Worm (Caenorhabditis elegans): ENCODE data around the gene dli-1.

The dli-1 gene

DNA sequence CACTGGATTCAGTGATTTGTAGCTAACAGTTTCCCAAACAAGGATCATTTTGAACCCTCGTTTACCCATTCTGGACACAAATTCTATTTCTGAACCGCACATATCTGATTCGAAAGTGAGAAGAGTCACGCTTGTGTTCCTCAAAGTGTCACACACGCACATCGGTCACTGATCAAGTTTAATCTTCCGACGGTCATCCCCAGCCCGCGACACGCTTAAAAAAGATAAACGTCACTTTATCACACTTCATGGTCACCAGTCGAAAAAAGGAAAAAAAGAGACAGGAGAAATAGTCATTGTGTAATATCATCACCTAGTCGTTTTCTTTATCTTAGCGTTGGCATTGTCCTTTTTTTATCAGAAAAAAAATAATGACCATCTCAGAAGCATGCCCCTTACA, 20.9 kb downstream of the dli-1 start:
- no peak for TF ChIP-seq Y22D7AL.16 (tag; optimal IDR thresholded peaks at IDR 0.05)
- no peak for TF ChIP-seq sdc-2 (tag; optimal IDR thresholded peaks at IDR 0.05)
- TF ChIP-seq F13H6.1 (tag; optimal IDR thresholded peaks at IDR 0.05) = no peak
- TF ChIP-seq ahr-1 (tag; optimal IDR thresholded peaks at IDR 0.05) = no peak
- TF ChIP-seq rnt-1 (tag; optimal IDR thresholded peaks at IDR 0.05) = no peak
- TF ChIP-seq npax-4 (tag; optimal IDR thresholded peaks at IDR 0.05) = no peak
- TF ChIP-seq ceh-22 (tag; optimal IDR thresholded peaks at IDR 0.05) = no peak
- TF ChIP-seq ceh-19 (GFP tag; optimal IDR thresholded peaks at IDR 0.05) = no peak
- TF ChIP-seq lin-11 (tag; optimal IDR thresholded peaks at IDR 0.05) = no peak
- TF ChIP-seq madf-2 (tag; optimal IDR thresholded peaks at IDR 0.05) = no peak
- TF ChIP-seq K02D7.2 (tag; optimal IDR thresholded peaks at IDR 0.05) = no peak
- TF ChIP-seq T23F11.4 (GFP tag; optimal IDR thresholded peaks at IDR 0.05) = no peak
- no peak for TF ChIP-seq elt-4 (tag; optimal IDR thresholded peaks at IDR 0.05)
- no peak for TF ChIP-seq lim-6 (tag; optimal IDR thresholded peaks at IDR 0.05)
- no peak for TF ChIP-seq dve-1 (tag; optimal IDR thresholded peaks at IDR 0.05)
- TF ChIP-seq dmd-4 (tag; optimal IDR thresholded peaks at IDR 0.05; ENCODE audit: borderline replicate concordance) = no peak
- TF ChIP-seq ceh-31 (tag; optimal IDR thresholded peaks at IDR 0.05) = no peak

DNA sequence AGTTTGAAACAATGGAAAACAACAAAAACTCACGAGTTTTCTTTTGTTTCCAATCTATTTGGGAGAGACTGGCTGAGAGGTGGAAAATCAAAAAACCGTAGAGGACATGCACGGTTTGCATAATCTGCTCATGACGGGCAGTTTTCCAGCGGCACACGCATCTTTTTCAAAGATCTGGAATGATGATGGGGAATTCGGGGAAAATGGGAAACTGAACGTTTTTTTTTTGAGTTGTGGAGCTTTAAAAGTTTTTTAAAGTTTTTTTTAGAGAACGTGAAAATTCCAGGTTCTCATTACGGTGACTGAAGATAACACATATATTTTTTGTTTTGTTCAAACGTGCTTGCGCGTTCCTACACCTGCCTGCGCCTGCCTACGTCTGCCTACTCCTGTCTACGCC, 22.0 kb downstream of the dli-1 start, which contains the start of gene C39E9.7:
Gene C39E9.7, minus strand, starts transcription at position 101 of the 400 bp plus-strand sequence.
- TF ChIP-seq pqm-1 (tag; optimal IDR thresholded peaks at IDR 0.05) (no peak), pros-1 (tag; optimal IDR thresholded peaks at IDR 0.05) (no peak), hlh-6 (tag; optimal IDR thresholded peaks at IDR 0.05) (no peak), ama-1 (optimal IDR thresholded peaks at IDR 0.05) (no peak), nhr-232 (tag; optimal IDR thresholded peaks at IDR 0.05) (no peak), ahr-1 (tag; optimal IDR thresholded peaks at IDR 0.05) (no peak), hlh-15 (tag; optimal IDR thresholded peaks at IDR 0.05) (no peak), unc-3 (GFP tag; conservative IDR thresholded peaks at IDR 0.05) (no peak), unc-3 (tag; optimal IDR thresholded peaks at IDR 0.05) (no peak), dve-1 (tag; optimal IDR thresholded peaks at IDR 0.05) (no peak), npax-4 (tag; optimal IDR thresholded peaks at IDR 0.05) (no peak), ceh-45 (GFP tag; IDR thresholded peaks at IDR 0.05) (no peak), sdc-2 (tag; optimal IDR thresholded peaks at IDR 0.05) (no peak), dmd-4 (tag; optimal IDR thresholded peaks at IDR 0.05; ENCODE audit: borderline replicate concordance) (no peak), elt-2 (tag; optimal IDR thresholded peaks at IDR 0.05) (no peak)

- TF ChIP-seq lim-6 (tag; optimal IDR thresholded peaks at IDR 0.05) (no peak), elt-2 (tag; optimal IDR thresholded peaks at IDR 0.05) (no peak), Y22D7AL.16 (tag; optimal IDR thresholded peaks at IDR 0.05) (no peak), F13H6.1 (tag; optimal IDR thresholded peaks at IDR 0.05) (no peak), npax-4 (tag; optimal IDR thresholded peaks at IDR 0.05) (no peak), ceh-45 (GFP tag; IDR thresholded peaks at IDR 0.05) (no peak), gmeb-2 (tag; optimal IDR thresholded peaks at IDR 0.05) (no peak), pros-1 (tag; optimal IDR thresholded peaks at IDR 0.05) (no peak)
These were observed 22.9 kb downstream of the dli-1 start for ce11 chrIV:13075625-13076252.

DNA sequence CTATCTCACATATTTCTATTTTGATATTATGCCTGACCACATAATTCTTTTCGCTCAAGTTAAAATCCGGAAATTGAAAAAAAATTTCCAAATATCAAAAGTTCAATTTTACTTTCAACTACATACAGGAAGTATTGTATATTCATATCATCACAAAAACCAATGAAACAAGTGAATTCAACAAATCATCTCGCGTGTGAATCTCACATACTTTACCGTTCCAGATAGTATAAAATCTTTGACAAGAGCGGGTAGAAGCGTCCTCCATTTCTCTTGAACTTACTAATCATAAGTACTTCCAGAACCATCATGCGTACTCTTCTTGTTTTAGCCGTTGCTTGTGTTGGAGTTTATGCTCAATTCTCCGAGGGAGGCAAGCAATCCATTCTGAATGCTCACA, 27.1 kb downstream of the dli-1 start, which contains the start of gene scl-8:
Gene scl-8, plus strand, starts transcription at position 301 of the 400 bp plus-strand sequence.
- TF ChIP-seq unc-42 (tag; optimal IDR thresholded peaks at IDR 0.05) (no peak), ceh-45 (GFP tag; IDR thresholded peaks at IDR 0.05) (no peak)

DNA sequence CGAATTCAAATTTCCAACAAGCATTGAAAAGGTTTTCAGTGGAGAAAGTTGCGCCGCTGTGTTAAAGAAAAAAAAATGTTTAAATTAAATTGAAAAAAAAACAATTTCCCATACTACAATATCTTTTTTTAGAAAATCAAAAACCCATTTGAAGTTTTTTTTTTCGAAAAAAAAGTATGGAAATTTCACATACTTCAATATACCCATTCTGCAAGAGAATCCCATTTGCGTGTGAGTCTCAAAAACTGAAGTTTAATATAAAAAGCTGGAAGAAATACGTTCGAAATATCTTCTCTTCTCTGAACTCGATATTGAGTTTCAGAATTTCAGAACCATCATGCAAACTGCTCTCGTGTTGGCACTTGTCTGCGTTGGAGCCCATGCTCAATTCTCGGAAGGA, 28.4 kb downstream of the dli-1 start, which contains the start of gene scl-7:
Gene scl-7, plus strand, starts transcription at position 301 of the 400 bp plus-strand sequence.
- TF ChIP-seq nhr-232 (tag; optimal IDR thresholded peaks at IDR 0.05) (no peak), ceh-24 (tag; optimal IDR thresholded peaks at IDR 0.05) (no peak), ceh-34 (tag; optimal IDR thresholded peaks at IDR 0.05) (no peak), tbx-2 (tag; optimal IDR thresholded peaks at IDR 0.05) (no peak), hlh-13 (GFP tag; optimal IDR thresholded peaks at IDR 0.05) (no peak), unc-86 (tag; optimal IDR thresholded peaks at IDR 0.05) (no peak), pha-4 (tag; optimal IDR thresholded peaks at IDR 0.05) (no peak), dmd-4 (tag; optimal IDR thresholded peaks at IDR 0.05; ENCODE audit: borderline replicate concordance) (no peak), lin-11 (tag; optimal IDR thresholded peaks at IDR 0.05) (no peak)

Measured in whole organism, late embryonic.